Worm (Caenorhabditis elegans) whole organism, L1 larva: ENCODE results near the gene irld-50.

Experiments used
- C04F5.9 ChIP-seq: sonication (generic microtip); optimal IDR thresholded peaks from 2 replicates; lab custom pipeline; 2016; ENCODE audit warnings: missing genetic modification characterization, missing compliant biosample characterization
- C16A3.4 ChIP-seq: fragments of 150-350 bp; optimal IDR thresholded peaks from 2 replicates; lab custom pipeline; 2014; ENCODE audit warnings: missing biosample characterization, missing genetic modification characterization
- Y116A8C.19 ChIP-seq: sonication (generic microtip); optimal IDR thresholded peaks from 2 replicates; lab custom pipeline; 2016; ENCODE audit warnings: missing compliant biosample characterization, missing genetic modification characterization, borderline replicate concordance
- aha-1 ChIP-seq: fragments of 150-350 bp; optimal IDR thresholded peaks from 2 replicates; lab custom pipeline; 2014; ENCODE audit warnings: missing biosample characterization, missing genetic modification characterization
- alr-1 ChIP-seq: fragments of 200-800 bp; sonication (Bioruptor generic); optimal IDR thresholded peaks from 2 replicates; lab custom pipeline; 2018; ENCODE audit warnings: borderline replicate concordance, mild to moderate bottlenecking, missing genetic modification characterization, missing compliant biosample characterization
- blmp-1 ChIP-seq: fragments of 150-350 bp; optimal IDR thresholded peaks from 2 replicates; lab custom pipeline; 2014; ENCODE audit warnings: missing biosample characterization, missing genetic modification characterization
- ceh-63 ChIP-seq: fragments of 200-800 bp; sonication (Bioruptor generic); optimal IDR thresholded peaks from 2 replicates; lab custom pipeline; 2018; ENCODE audit warnings: mild to moderate bottlenecking, missing genetic modification characterization, missing compliant biosample characterization
- ceh-82 ChIP-seq, 3 experiments: fragments of 150-350 bp in 1 of 3; sonication (generic microtip) in 2 of 3; optimal IDR thresholded peaks; 2 replicates each; lab custom pipeline; 2014 to 2017; ENCODE audit warnings: missing biosample characterization in 3 of 3, missing genetic modification characterization in 3 of 3
- ceh-90 ChIP-seq: sonication (generic microtip); optimal IDR thresholded peaks from 2 replicates; lab custom pipeline; 2016; ENCODE audit warnings: missing genetic modification characterization, missing compliant biosample characterization
- ces-1 ChIP-seq: fragments of 150-350 bp; optimal IDR thresholded peaks from 2 replicates; lab custom pipeline; 2014; ENCODE audit warnings: missing biosample characterization, missing genetic modification reagents, missing genetic modification characterization
- dpl-1 ChIP-seq, 3 experiments: fragments of 150-350 bp in 2 of 3; sonication (generic microtip) in 1 of 3; optimal IDR thresholded peaks; 2 replicates each; lab custom pipeline; 2014 to 2017; ENCODE audit warnings: missing biosample characterization in 3 of 3, missing genetic modification characterization in 3 of 3, missing genetic modification reagents in 3 of 3
- dsc-1 ChIP-seq: sonication (generic microtip); optimal IDR thresholded peaks from 2 replicates; lab custom pipeline; 2016; ENCODE audit warnings: mild to moderate bottlenecking, missing genetic modification characterization, missing compliant biosample characterization
- efl-1 ChIP-seq, 4 experiments: fragments of 150-350 bp; optimal IDR thresholded peaks in 3 of 4; peaks in 1 of 4; 1 replicate in 1 of 4; 2 replicates in 3 of 4; lab custom pipeline; 2014; ENCODE audit warnings: missing biosample characterization in 2 of 4, missing genetic modification characterization in 2 of 4, missing genetic modification reagents in 2 of 4
- ets-5 ChIP-seq: fragments of 200-800 bp; sonication (Bioruptor generic); IDR thresholded peaks from 2 replicates; pipeline ENCODE4 v1.3.6; 2022; ENCODE audit warnings: missing genetic modification characterization, missing compliant biosample characterization
- fkh-10 ChIP-seq: sonication (generic microtip); optimal IDR thresholded peaks from 2 replicates; lab custom pipeline; 2017; ENCODE audit warnings: missing biosample characterization, missing genetic modification reagents, missing genetic modification characterization
- fkh-4 ChIP-seq: sonication (generic microtip); optimal IDR thresholded peaks from 2 replicates; lab custom pipeline; 2016; ENCODE audit warnings: missing compliant biosample characterization, missing genetic modification characterization, borderline replicate concordance
- fkh-8 ChIP-seq: sonication (generic microtip); optimal IDR thresholded peaks from 2 replicates; lab custom pipeline; 2016; ENCODE audit warnings: mild to moderate bottlenecking, missing genetic modification characterization, missing compliant biosample characterization
- fos-1 ChIP-seq: fragments of 150-350 bp; optimal IDR thresholded peaks from 2 replicates; lab custom pipeline; 2014; ENCODE audit warnings: missing biosample characterization, missing genetic modification characterization
- hlh-17 ChIP-seq: fragments of 200-800 bp; sonication (Bioruptor generic); optimal IDR thresholded peaks from 2 replicates; lab custom pipeline; 2018; ENCODE audit warnings: missing genetic modification characterization, mild to moderate bottlenecking, missing compliant biosample characterization, moderate library complexity, borderline replicate concordance
- hlh-4 ChIP-seq: sonication (generic microtip); optimal IDR thresholded peaks from 2 replicates; lab custom pipeline; 2016; ENCODE audit warnings: mild to moderate bottlenecking, missing genetic modification characterization, missing compliant biosample characterization
- lin-13 ChIP-seq: fragments of 150-350 bp; optimal IDR thresholded peaks from 2 replicates; lab custom pipeline; 2014; ENCODE audit warnings: missing biosample characterization, missing genetic modification reagents, missing genetic modification characterization
- lin-15B ChIP-seq: fragments of 150-350 bp; sonication (generic microtip); optimal IDR thresholded peaks from 3 replicates; lab custom pipeline; 2014; ENCODE audit warnings: missing biosample characterization, missing genetic modification characterization
- lin-39 ChIP-seq: fragments of 150-350 bp; optimal IDR thresholded peaks from 2 replicates; lab custom pipeline; 2014; ENCODE audit warnings: missing biosample characterization, missing genetic modification reagents, missing genetic modification characterization
- lir-3 ChIP-seq: sonication (generic microtip); optimal IDR thresholded peaks from 2 replicates; lab custom pipeline; 2016; ENCODE audit warnings: mild to moderate bottlenecking, missing genetic modification characterization, moderate library complexity, missing compliant biosample characterization; ENCODE audit not compliant: poor library complexity
- lsy-2 ChIP-seq, 2 experiments: fragments of 150-350 bp; optimal IDR thresholded peaks; 2 replicates each; lab custom pipeline; 2014; ENCODE audit warnings: missing biosample characterization in 2 of 2, missing genetic modification characterization in 2 of 2
- mab-9 ChIP-seq: fragments of 200-800 bp; sonication (Bioruptor generic); IDR thresholded peaks from 2 replicates; pipeline ENCODE4 v1.3.6; 2022; ENCODE audit warnings: missing genetic modification reagents, missing genetic modification characterization, missing compliant biosample characterization
- mdl-1 ChIP-seq, 2 experiments: fragments of 150-350 bp; optimal IDR thresholded peaks; 2 replicates each; lab custom pipeline; 2014 to 2017; ENCODE audit warnings: missing biosample characterization in 2 of 2, missing genetic modification characterization in 2 of 2, inconsistent platforms in 1 of 2
- nhr-11 ChIP-seq: fragments of 150-350 bp; optimal IDR thresholded peaks from 2 replicates; lab custom pipeline; 2014; ENCODE audit warnings: missing biosample characterization, missing genetic modification characterization
- nhr-12 ChIP-seq: sonication (generic microtip); optimal IDR thresholded peaks from 2 replicates; lab custom pipeline; 2017; ENCODE audit warnings: missing biosample characterization, missing genetic modification characterization
- nhr-20 ChIP-seq: sonication (generic microtip); optimal IDR thresholded peaks from 2 replicates; lab custom pipeline; 2016; ENCODE audit warnings: mild to moderate bottlenecking, missing genetic modification characterization, missing compliant biosample characterization
- nhr-237 ChIP-seq: fragments of 150-350 bp; optimal IDR thresholded peaks from 2 replicates; lab custom pipeline; 2014; ENCODE audit warnings: missing biosample characterization, missing genetic modification characterization
- nhr-28 ChIP-seq: fragments of 150-350 bp; optimal IDR thresholded peaks from 2 replicates; lab custom pipeline; 2014; ENCODE audit warnings: missing biosample characterization, missing genetic modification characterization
- nhr-47 ChIP-seq: sonication (generic microtip); optimal IDR thresholded peaks from 2 replicates; lab custom pipeline; 2016; ENCODE audit warnings: mild to moderate bottlenecking, missing genetic modification characterization, moderate library complexity, missing compliant biosample characterization
- nhr-71 ChIP-seq: sonication (generic microtip); optimal IDR thresholded peaks from 2 replicates; lab custom pipeline; 2016; ENCODE audit warnings: mild to moderate bottlenecking, missing genetic modification characterization, moderate library complexity, missing compliant biosample characterization
- nhr-76 ChIP-seq: sonication (generic microtip); optimal IDR thresholded peaks from 2 replicates; lab custom pipeline; 2017; ENCODE audit warnings: missing biosample characterization, missing genetic modification characterization
- nhr-84 ChIP-seq: sonication (generic microtip); optimal IDR thresholded peaks from 2 replicates; lab custom pipeline; 2017; ENCODE audit warnings: missing biosample characterization, missing genetic modification characterization
- nhr-85 ChIP-seq: sonication (generic microtip); peaks from one replicate; lab custom pipeline; 2016; ENCODE audit warnings: missing genetic modification characterization, inconsistent platforms, missing compliant biosample characterization
- pax-3 ChIP-seq: fragments of 200-800 bp; sonication (Bioruptor generic); optimal IDR thresholded peaks from 2 replicates; lab custom pipeline; 2018; ENCODE audit warnings: mild to moderate bottlenecking, missing genetic modification characterization, moderate library complexity, missing compliant biosample characterization
- pqm-1 ChIP-seq: sonication (generic microtip); optimal IDR thresholded peaks from 3 replicates; lab custom pipeline; 2017; ENCODE audit warnings: missing biosample characterization, missing genetic modification characterization
- snpc-4 ChIP-seq: fragments of 150-350 bp; optimal IDR thresholded peaks from 2 replicates; lab custom pipeline; 2014; ENCODE audit warnings: missing biosample characterization, missing genetic modification characterization
- snu-23 ChIP-seq: sonication (generic microtip); optimal IDR thresholded peaks from 2 replicates; lab custom pipeline; 2016; ENCODE audit warnings: missing genetic modification characterization, missing compliant biosample characterization
- sox-4 ChIP-seq: sonication (generic microtip); optimal IDR thresholded peaks from 2 replicates; lab custom pipeline; 2016; ENCODE audit warnings: missing genetic modification characterization, missing compliant biosample characterization
- sup-37 ChIP-seq: fragments of 200-800 bp; sonication (Bioruptor generic); optimal IDR thresholded peaks from 2 replicates; lab custom pipeline; 2018; ENCODE audit warnings: mild to moderate bottlenecking, missing genetic modification characterization, missing compliant biosample characterization
- swsn-7 ChIP-seq: sonication (generic microtip); optimal IDR thresholded peaks from 2 replicates; lab custom pipeline; 2016; ENCODE audit warnings: missing genetic modification characterization, missing compliant biosample characterization
- tbx-2 ChIP-seq: sonication (generic microtip); optimal IDR thresholded peaks from 2 replicates; lab custom pipeline; 2016; ENCODE audit warnings: missing genetic modification characterization, missing compliant biosample characterization
- tlp-1 ChIP-seq: fragments of 150-350 bp; optimal IDR thresholded peaks from 2 replicates; lab custom pipeline; 2014; ENCODE audit warnings: missing biosample characterization, missing genetic modification characterization
- unc-86 ChIP-seq: sonication (generic microtip); optimal IDR thresholded peaks from 2 replicates; lab custom pipeline; 2016; ENCODE audit warnings: missing genetic modification characterization, missing compliant biosample characterization
- unc-98 ChIP-seq: fragments of 200-800 bp; sonication (Bioruptor generic); IDR thresholded peaks from 2 replicates; pipeline ENCODE4 v1.3.6; 2022; ENCODE audit warnings: missing genetic modification characterization, missing compliant biosample characterization
- vab-15 ChIP-seq: sonication (generic microtip); optimal IDR thresholded peaks from 2 replicates; lab custom pipeline; 2017; ENCODE audit warnings: missing genotype, mild to moderate bottlenecking, missing genetic modification characterization, missing compliant biosample characterization
- xbp-1 ChIP-seq: sonication (generic microtip); optimal IDR thresholded peaks from 2 replicates; lab custom pipeline; 2016; ENCODE audit warnings: missing genetic modification characterization, missing compliant biosample characterization
- zip-4 ChIP-seq: fragments of 200-800 bp; sonication (Bioruptor generic); optimal IDR thresholded peaks from 2 replicates; lab custom pipeline; 2018; ENCODE audit warnings: mild to moderate bottlenecking, missing genetic modification characterization, moderate library complexity, missing compliant biosample characterization

The irld-50 gene

ce11 chrII:2973940-2974402 is 30.1 kb upstream of the irld-50 start (continued):
- TF ChIP-seq hlh-17: peak; percentile 81
- TF ChIP-seq snu-23 (GFP tag; lab: Kevin White, UChicago): peak; percentile 94
- peak; percentile 94 for TF ChIP-seq lin-13 (GFP tag; lab: Kevin White, UChicago)
- peak; percentile 75 to 96 (median 94) for TF ChIP-seq ceh-82 (tag; optimal IDR thresholded peaks at IDR 0.05; lab: Kevin White, UChicago)
- TF ChIP-seq nhr-71 (tag; lab: Kevin White, UChicago): peak; percentile 99
- peak; percentile 93 for TF ChIP-seq blmp-1 (tag; lab: Kevin White, UChicago)
- TF ChIP-seq zip-4: peak; percentile 91
- peak; percentile 100 for TF ChIP-seq nhr-85
- peak; percentile 79; the same call in 1 of the 2 replicates for TF ChIP-seq unc-98 (GFP tag; lab: Robert Waterston, UW)
- TF ChIP-seq swsn-7 (tag; lab: Kevin White, UChicago): peak; percentile 98
- TF ChIP-seq vab-15 (tag; lab: Kevin White, UChicago): peak; percentile 54
- peak; percentile 97 for TF ChIP-seq fkh-8 (tag; lab: Kevin White, UChicago)
- peak; percentile 63 for TF ChIP-seq nhr-84
- TF ChIP-seq C16A3.4 (tag; lab: Kevin White, UChicago): peak; percentile 82
- peak; percentile 92 for TF ChIP-seq fkh-10 (GFP tag; lab: Kevin White, UChicago)
- peak; percentile 89 for TF ChIP-seq nhr-237 (tag; lab: Kevin White, UChicago)
- peak; percentile 84 for TF ChIP-seq snpc-4
- TF ChIP-seq xbp-1 (tag; lab: Kevin White, UChicago): peak; percentile 87
- TF ChIP-seq fos-1: peak; percentile 90
- no peak for TF ChIP-seq pqm-1 (tag; lab: Kevin White, UChicago)
- peak; percentile 89 to 99 for TF ChIP-seq mdl-1 (tag; optimal IDR thresholded peaks at IDR 0.05; lab: Kevin White, UChicago)
- TF ChIP-seq lin-39: peak; percentile 89
- TF ChIP-seq lin-15B: no peak
- peak; percentile 98 for TF ChIP-seq nhr-47 (tag; lab: Kevin White, UChicago)
- peak; percentile 95 for TF ChIP-seq pax-3 (tag; lab: Kevin White, UChicago)
- peak; percentile 98 for TF ChIP-seq unc-86
- TF ChIP-seq lir-3 (tag; lab: Kevin White, UChicago): peak; percentile 79
- no peak for TF ChIP-seq Y116A8C.19 (tag; lab: Kevin White, UChicago)
- peak; percentile 93 for TF ChIP-seq sup-37 (GFP tag; lab: Kevin White, UChicago)
- TF ChIP-seq hlh-4 (tag; lab: Kevin White, UChicago): no peak
- TF ChIP-seq alr-1 (tag; lab: Kevin White, UChicago): no peak
- no peak for TF ChIP-seq tlp-1 (tag; lab: Kevin White, UChicago)

ce11 chrII:2967064-2967463 is 23.2 kb upstream of the irld-50 start:
- TF ChIP-seq xbp-1 (tag; lab: Kevin White, UChicago) (no peak), aha-1 (tag; lab: Kevin White, UChicago) (no peak), lir-3 (tag; lab: Kevin White, UChicago) (no peak), ets-5 (GFP tag; lab: Robert Waterston, UW) (no peak), lin-39 (no peak), ces-1 (GFP tag; lab: Kevin White, UChicago) (no peak), mdl-1 (tag; optimal IDR thresholded peaks at IDR 0.05; lab: Kevin White, UChicago) (no peak), nhr-76 (tag; lab: Kevin White, UChicago) (no peak), ceh-82 (tag; optimal IDR thresholded peaks at IDR 0.05; lab: Kevin White, UChicago) (no peak), mab-9 (GFP tag; lab: Robert Waterston, UW) (no peak), nhr-237 (tag; lab: Kevin White, UChicago) (no peak), pqm-1 (tag; lab: Kevin White, UChicago) (no peak), nhr-28 (no peak), fkh-4 (tag; lab: Kevin White, UChicago) (no peak), ceh-90 (tag; lab: Kevin White, UChicago) (no peak), lin-13 (GFP tag; lab: Kevin White, UChicago) (no peak), lsy-2 (tag; optimal IDR thresholded peaks at IDR 0.05; lab: Kevin White, UChicago) (peak; percentile 8 to 20), nhr-20 (tag; lab: Kevin White, UChicago) (peak; percentile 37), dpl-1 (GFP tag; optimal IDR thresholded peaks at IDR 0.05; lab: Kevin White, UChicago) (no peak), ceh-63 (GFP tag; lab: Kevin White, UChicago) (no peak), nhr-84 (no peak), tbx-2 (peak; percentile 37), sox-4 (tag; lab: Kevin White, UChicago) (no peak), nhr-12 (tag; lab: Kevin White, UChicago) (no peak), dsc-1 (tag; lab: Kevin White, UChicago) (no peak), alr-1 (tag; lab: Kevin White, UChicago) (no peak), C04F5.9 (tag; lab: Kevin White, UChicago) (no peak), nhr-11 (tag; lab: Kevin White, UChicago) (no peak), efl-1 (optimal IDR thresholded peaks at IDR 0.05; lab: Kevin White, UChicago) (peak; percentile 6 to 23), efl-1 (GFP tag; optimal IDR thresholded peaks at IDR 0.05 in 1 of 2; lab: Kevin White, UChicago) (peak in 1 of 2 experiments; percentile 88)
